Worm (Caenorhabditis elegans) whole organism, L1 larva: ENCODE results near the gene gst-40.

Source experiments
- mdl-1 ChIP-seq, 2 experiments: fragments of 150-350 bp; optimal IDR thresholded peaks; 2 replicates each; lab custom pipeline; 2014 to 2017; ENCODE audit warnings: missing biosample characterization in 2 of 2, missing genetic modification characterization in 2 of 2, inconsistent platforms in 1 of 2
- rnt-1 ChIP-seq: sonication (generic microtip); optimal IDR thresholded peaks from 2 replicates; lab custom pipeline; 2016; ENCODE audit warnings: mild to moderate bottlenecking, missing genetic modification characterization, moderate library complexity, missing compliant biosample characterization

DNA sequence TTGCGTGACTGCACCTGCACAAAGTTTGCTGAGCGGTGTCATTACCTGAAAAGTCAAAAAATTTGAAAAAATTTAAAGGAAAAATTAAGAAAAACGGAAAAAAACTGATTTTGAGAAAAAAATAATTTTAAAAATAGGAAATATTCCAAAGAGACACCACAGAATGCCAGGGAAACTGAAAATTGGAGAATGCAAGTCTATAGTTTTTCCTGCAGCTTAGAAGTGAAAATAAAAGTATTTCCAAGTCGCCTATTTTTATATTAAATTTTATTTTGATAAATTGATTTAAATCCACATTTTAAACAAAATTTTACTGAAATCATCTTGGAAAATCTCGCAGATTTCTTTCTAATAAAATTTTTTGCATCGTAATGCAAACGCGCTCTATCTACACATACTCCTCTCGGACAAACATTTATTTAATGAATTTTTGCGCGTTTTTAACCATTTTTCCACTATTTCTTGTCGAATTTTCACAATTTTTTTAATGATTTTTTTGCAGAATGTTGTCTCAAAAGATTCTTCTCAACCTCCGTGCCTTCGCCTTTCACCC lies 36.3 kb downstream of the gst-40 start, which contains the start of the genes F56B3.11 and ech-5:
- TF ChIP-seq mdl-1 (tag; optimal IDR thresholded peaks at IDR 0.05; lab: Kevin White, UChicago): no peak
- TF ChIP-seq rnt-1: no peak
